Fruit fly (Drosophila melanogaster) whole organism, embryonic: ENCODE data around the gene CG9107.

Source experiments
- ATbp ChIP-seq: fragments of 200-800 bp; sonication (Bioruptor generic); optimal IDR thresholded peaks from 2 replicates; lab custom pipeline; 2017; ENCODE audit warnings: missing biosample characterization, mild to moderate bottlenecking, missing genetic modification characterization, missing genetic modification reagents
- Adf1 ChIP-seq: fragments of 200-800 bp; sonication (Bioruptor generic); IDR thresholded peaks from 2 replicates; pipeline ENCODE4 v1.3.6; 2022; ENCODE audit warnings: missing biosample characterization, missing genetic modification characterization
- Atf-2 ChIP-seq: fragments of 200-800 bp; sonication (Bioruptor generic); optimal IDR thresholded peaks from 2 replicates; lab custom pipeline; 2016; ENCODE audit warnings: missing biosample characterization, missing genetic modification characterization
- B-H1 ChIP-seq: fragments of 200-800 bp; sonication (Bioruptor generic); IDR thresholded peaks from 3 replicates; pipeline ENCODE4 v1.3.6; 2022; ENCODE audit warnings: missing biosample characterization, missing genetic modification characterization
- CG11398 ChIP-seq: fragments of 200-800 bp; sonication (Bioruptor generic); optimal IDR thresholded peaks from 2 replicates; lab custom pipeline; 2016; ENCODE audit warnings: missing biosample characterization, missing genetic modification characterization
- CG12104 ChIP-seq: fragments of 200-800 bp; sonication (Bioruptor generic); optimal IDR thresholded peaks from 3 replicates; lab custom pipeline; 2016; ENCODE audit warnings: missing biosample characterization, missing genetic modification characterization
- CG15514 ChIP-seq: fragments of 200-800 bp; sonication (Bioruptor generic); optimal IDR thresholded peaks from 3 replicates; lab custom pipeline; 2017; ENCODE audit warnings: missing biosample characterization, missing genetic modification characterization, mild to moderate bottlenecking, moderate library complexity, missing genetic modification reagents
- CG17186 ChIP-seq: fragments of 200-800 bp; sonication (Bioruptor generic); optimal IDR thresholded peaks from 3 replicates; lab custom pipeline; 2017; ENCODE audit warnings: missing biosample characterization, missing genetic modification reagents, missing genetic modification characterization
- CG17829 ChIP-seq: fragments of 200-800 bp; optimal IDR thresholded peaks from 2 replicates; lab custom pipeline; 2019; ENCODE audit warnings: missing biosample characterization, mild to moderate bottlenecking, missing genetic modification characterization, moderate library complexity
- CG1832 ChIP-seq: fragments of 200-800 bp; sonication (Bioruptor generic); optimal IDR thresholded peaks from 2 replicates; lab custom pipeline; 2017; ENCODE audit warnings: missing biosample characterization, mild to moderate bottlenecking, missing genetic modification characterization, inconsistent platforms
- CG18599 ChIP-seq: fragments of 200-800 bp; sonication (Bioruptor generic); optimal IDR thresholded peaks from 3 replicates; lab custom pipeline; 2017; ENCODE audit warnings: missing biosample characterization, missing genetic modification characterization, mild to moderate bottlenecking, moderate library complexity, missing genetic modification reagents
- CG18764 ChIP-seq: fragments of 200-800 bp; sonication (Bioruptor generic); optimal IDR thresholded peaks from 3 replicates; lab custom pipeline; 2016; ENCODE audit warnings: missing biosample characterization, missing genetic modification characterization
- CG2889 ChIP-seq: fragments of 200-800 bp; sonication (Bioruptor generic); IDR thresholded peaks from 3 replicates; pipeline ENCODE4 v1.3.6; 2022; ENCODE audit warnings: missing biosample characterization, missing genetic modification characterization
- CG30403 ChIP-seq: fragments of 200-800 bp; sonication (Bioruptor generic); optimal IDR thresholded peaks from 3 replicates; lab custom pipeline; 2016; ENCODE audit warnings: missing biosample characterization, missing genetic modification characterization
- CG32767 ChIP-seq: fragments of 200-800 bp; sonication (Bioruptor generic); IDR thresholded peaks from 2 replicates; pipeline ENCODE4 v1.3.6; 2022; ENCODE audit warnings: missing biosample characterization, missing genetic modification characterization
- CG33557 ChIP-seq: fragments of 200-800 bp; sonication (Bioruptor generic); optimal IDR thresholded peaks from 2 replicates; lab custom pipeline; 2019; ENCODE audit warnings: missing biosample characterization, mild to moderate bottlenecking, missing genetic modification characterization, moderate library complexity
- CG34422 ChIP-seq: fragments of 200-800 bp; sonication (Bioruptor generic); IDR thresholded peaks from 3 replicates; pipeline ENCODE4 v1.3.6; 2022; ENCODE audit warnings: missing biosample characterization, missing genetic modification characterization
- CG4617 ChIP-seq: fragments of 200-800 bp; sonication (Bioruptor generic); optimal IDR thresholded peaks from 3 replicates; lab custom pipeline; 2016; ENCODE audit warnings: missing biosample characterization, missing genetic modification characterization, borderline replicate concordance
- CG4820 ChIP-seq: fragments of 200-800 bp; sonication (Bioruptor generic); optimal IDR thresholded peaks from 3 replicates; lab custom pipeline; 2016; ENCODE audit warnings: missing biosample characterization, missing genetic modification characterization
- CG4854 ChIP-seq: fragments of 200-800 bp; sonication (Bioruptor generic); optimal IDR thresholded peaks from 2 replicates; lab custom pipeline; 2016; ENCODE audit warnings: missing biosample characterization, missing genetic modification characterization, inconsistent platforms
- CG7839 ChIP-seq: fragments of 200-800 bp; sonication (Bioruptor generic); optimal IDR thresholded peaks from 3 replicates; lab custom pipeline; 2018; ENCODE audit warnings: missing biosample characterization, mild to moderate bottlenecking, missing genetic modification characterization, moderate library complexity
- CG7987 ChIP-seq: fragments of 200-800 bp; sonication (Bioruptor generic); optimal IDR thresholded peaks from 2 replicates; lab custom pipeline; 2018; ENCODE audit warnings: missing biosample characterization, mild to moderate bottlenecking, missing genetic modification characterization, moderate library complexity
- CG8281 ChIP-seq: fragments of 200-800 bp; sonication (Bioruptor generic); optimal IDR thresholded peaks from 2 replicates; lab custom pipeline; 2018; ENCODE audit warnings: missing biosample characterization, mild to moderate bottlenecking, missing genetic modification characterization, moderate library complexity
- Dp ChIP-seq: fragments of 200-800 bp; sonication (Bioruptor generic); optimal IDR thresholded peaks from 2 replicates; lab custom pipeline; 2018; ENCODE audit warnings: missing biosample characterization, mild to moderate bottlenecking, missing genetic modification characterization, moderate library complexity
- E2f1 ChIP-seq: fragments of 200-800 bp; sonication (Bioruptor generic); IDR thresholded peaks from 2 replicates; pipeline ENCODE4 v1.3.6; 2022; ENCODE audit warnings: missing biosample characterization, missing genetic modification characterization
- Max ChIP-seq: fragments of 200-800 bp; sonication (Bioruptor generic); optimal IDR thresholded peaks from 2 replicates; lab custom pipeline; 2016; ENCODE audit warnings: missing biosample characterization, mild to moderate bottlenecking, missing genetic modification characterization
- Nf-YC ChIP-seq: fragments of 200-800 bp; optimal IDR thresholded peaks from 3 replicates; lab custom pipeline; 2019; ENCODE audit warnings: missing biosample characterization, mild to moderate bottlenecking, missing genetic modification characterization, moderate library complexity
- Pdp1 ChIP-seq, 2 experiments: fragments of 200-800 bp; sonication (Bioruptor generic); optimal IDR thresholded peaks; 3 replicates each; lab custom pipeline; 2016; ENCODE audit warnings: missing biosample characterization in 2 of 2, missing genetic modification characterization in 2 of 2, mild to moderate bottlenecking in 1 of 2, moderate library complexity in 1 of 2
- Rx ChIP-seq: fragments of 200-800 bp; sonication (Bioruptor generic); IDR thresholded peaks from 2 replicates; pipeline ENCODE4 v1.3.6; 2022; ENCODE audit warnings: missing biosample characterization, missing genetic modification characterization
- Stat92E ChIP-seq, 3 experiments: fragments of >200 bp in 2 of 3; fragments of 200-800 bp in 1 of 3; sonication (Bioruptor generic) in 1 of 3; optimal IDR thresholded peaks; 2 replicates each; lab custom pipeline; 2017 to 2019; ENCODE audit warnings: missing biosample characterization in 3 of 3, missing genetic modification characterization in 3 of 3, mild to moderate bottlenecking in 1 of 3, moderate library complexity in 1 of 3
- bcd ChIP-seq: fragments of 200-800 bp; sonication (Bioruptor generic); optimal IDR thresholded peaks from 2 replicates; lab custom pipeline; 2017; ENCODE audit warnings: missing biosample characterization, mild to moderate bottlenecking, missing genetic modification characterization
- cwo ChIP-seq: fragments of 200-800 bp; sonication (Bioruptor generic); optimal IDR thresholded peaks from 3 replicates; lab custom pipeline; 2017; ENCODE audit warnings: missing biosample characterization, missing genetic modification characterization, mild to moderate bottlenecking, moderate library complexity, missing genetic modification reagents
- disco-r ChIP-seq: fragments of 200-800 bp; sonication (Bioruptor generic); optimal IDR thresholded peaks from 2 replicates; lab custom pipeline; 2016; ENCODE audit warnings: missing biosample characterization, missing genetic modification characterization
- dpn ChIP-seq, 2 experiments: fragments of 200-800 bp; sonication (Bioruptor generic); optimal IDR thresholded peaks; 3 replicates each; lab custom pipeline; 2016; ENCODE audit warnings: missing biosample characterization in 2 of 2, missing genetic modification characterization in 2 of 2
- fd64A ChIP-seq: fragments of 200-800 bp; sonication (Bioruptor generic); optimal IDR thresholded peaks from 3 replicates; lab custom pipeline; 2018; ENCODE audit warnings: missing biosample characterization, mild to moderate bottlenecking, missing genetic modification characterization
- gsb ChIP-seq: fragments of 200-800 bp; sonication (Bioruptor generic); IDR thresholded peaks from 2 replicates; pipeline ENCODE4 v1.3.6; 2022; ENCODE audit warnings: missing biosample characterization, missing genetic modification characterization
- hbn ChIP-seq: fragments of 200-800 bp; sonication (Bioruptor generic); IDR thresholded peaks from 2 replicates; pipeline ENCODE4 v1.3.6; 2022; ENCODE audit warnings: missing biosample characterization, missing genetic modification characterization; ENCODE audit not compliant: partially characterized antibody
- ind ChIP-seq: fragments of 200-800 bp; sonication (Bioruptor generic); optimal IDR thresholded peaks from 3 replicates; lab custom pipeline; 2016; ENCODE audit warnings: missing biosample characterization, missing genetic modification characterization
- maf-S ChIP-seq: fragments of 200-800 bp; sonication (Bioruptor generic); optimal IDR thresholded peaks from 2 replicates; lab custom pipeline; 2016; ENCODE audit warnings: missing biosample characterization, missing genetic modification characterization
- nom ChIP-seq: fragments of 200-800 bp; sonication (Bioruptor generic); optimal IDR thresholded peaks from 2 replicates; lab custom pipeline; 2017; ENCODE audit warnings: missing biosample characterization, missing genetic modification characterization, mild to moderate bottlenecking, moderate library complexity, missing genetic modification reagents
- p53 ChIP-seq: fragments of 200-800 bp; sonication (Bioruptor generic); optimal IDR thresholded peaks from 2 replicates; lab custom pipeline; 2016; ENCODE audit warnings: missing biosample characterization, missing genetic modification characterization
- pho ChIP-seq: fragments of 200-800 bp; sonication (Bioruptor generic); optimal IDR thresholded peaks from 2 replicates; lab custom pipeline; 2016; ENCODE audit warnings: missing biosample characterization, missing genetic modification characterization
- pita ChIP-seq: fragments of 200-800 bp; sonication (Bioruptor generic); optimal IDR thresholded peaks from 2 replicates; lab custom pipeline; 2017; ENCODE audit warnings: missing biosample characterization, mild to moderate bottlenecking, missing genetic modification characterization
- seq ChIP-seq: fragments of 200-800 bp; sonication (Bioruptor generic); IDR thresholded peaks from 2 replicates; pipeline ENCODE4 v1.3.6; 2022; ENCODE audit warnings: missing biosample characterization, missing genetic modification characterization
- sisA ChIP-seq: fragments of 200-800 bp; sonication (Bioruptor generic); IDR thresholded peaks from 2 replicates; pipeline ENCODE4 v1.3.6; 2022; ENCODE audit warnings: missing biosample characterization, missing genetic modification characterization
- so ChIP-seq: fragments of 200-800 bp; sonication (Bioruptor generic); IDR thresholded peaks from 3 replicates; pipeline ENCODE4 v1.3.6; 2022; ENCODE audit warnings: missing biosample characterization, missing genetic modification characterization
- wdn ChIP-seq: fragments of 200-800 bp; sonication (Bioruptor generic); IDR thresholded peaks from 2 replicates; pipeline ENCODE4 v1.3.6; 2022; ENCODE audit warnings: missing biosample characterization, missing genetic modification characterization
- wek ChIP-seq: fragments of 200-800 bp; sonication (Bioruptor generic); optimal IDR thresholded peaks from 3 replicates; lab custom pipeline; 2018; ENCODE audit warnings: missing biosample characterization, mild to moderate bottlenecking, missing genetic modification characterization, moderate library complexity
- zfh2 ChIP-seq: fragments of 200-800 bp; sonication (Bioruptor generic); optimal IDR thresholded peaks from 2 replicates; lab custom pipeline; 2016; ENCODE audit warnings: missing biosample characterization, missing genetic modification characterization

The CG9107 gene

DNA sequence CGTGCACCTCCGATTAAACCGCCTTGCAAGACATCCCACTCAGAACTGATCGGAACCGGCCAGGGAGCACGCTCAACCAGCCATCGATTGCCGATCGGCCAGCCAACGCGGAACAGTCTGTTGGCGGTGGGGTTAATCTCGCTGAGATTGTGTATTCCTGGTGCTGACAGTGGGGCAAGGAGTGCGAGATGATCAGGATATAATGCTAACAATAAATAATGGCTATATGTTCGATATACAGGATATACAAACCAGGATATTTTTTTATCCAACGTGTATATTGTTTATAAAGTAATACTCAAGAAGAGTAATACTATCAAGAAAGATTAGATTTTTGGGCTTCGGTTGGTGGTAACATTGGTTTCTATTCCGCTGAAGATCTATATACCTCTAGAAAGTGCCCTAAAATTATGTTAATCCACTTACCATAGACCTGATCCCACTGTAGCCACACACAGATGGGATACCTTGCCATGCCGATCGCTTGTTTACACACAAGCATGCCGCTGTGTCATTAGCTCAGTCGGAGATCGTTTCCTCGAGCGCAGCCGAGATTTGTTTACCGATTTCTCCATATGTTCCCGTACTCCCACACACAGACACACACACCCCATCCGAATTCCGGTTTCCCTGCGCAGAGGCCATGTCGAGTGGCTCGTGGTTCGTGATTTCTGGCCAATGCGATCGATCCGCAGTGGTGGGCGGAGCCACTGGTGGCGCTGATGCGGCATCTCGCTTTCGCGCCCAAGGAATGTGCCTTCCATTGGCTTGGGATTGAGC, 4.8 kb downstream of the CG9107 start, which contains the start of gene H2.0 (continued):
- TF ChIP-seq so (GFP tag; lab: Robert Waterston, UW) (no peak), cwo (GFP tag; lab: Kevin White, UChicago) (no peak), nom (GFP tag; lab: Kevin White, UChicago) (no peak), Rx (GFP tag; lab: Robert Waterston, UW) (no peak), sisA (GFP tag; lab: Robert Waterston, UW) (no peak), CG17186 (GFP tag; lab: Kevin White, UChicago) (no peak), Max (GFP tag; lab: Kevin White, UChicago) (no peak), ATbp (GFP tag; lab: Kevin White, UChicago) (peak; percentile 21), CG8281 (tag; lab: Kevin White, UChicago) (no peak), CG4820 (peak; percentile 30), maf-S (no peak), Pdp1 (GFP tag; optimal IDR thresholded peaks at IDR 0.05; lab: Kevin White, UChicago) (no peak), CG17829 (tag; lab: Kevin White, UChicago) (peak; percentile 52), fd64A (GFP tag; lab: Kevin White, UChicago) (peak; percentile 22), Atf-2 (GFP tag; lab: Kevin White, UChicago) (peak; percentile 25), bcd (GFP tag; lab: Kevin White, UChicago) (peak; percentile 19), dpn (GFP tag; optimal IDR thresholded peaks at IDR 0.05; lab: Kevin White, UChicago) (peak in 1 of 2 experiments; percentile 23), disco-r (GFP tag; lab: Kevin White, UChicago) (peak; percentile 4), CG18599 (GFP tag; lab: Kevin White, UChicago) (no peak), CG18764 (no peak), Stat92E (GFP tag; optimal IDR thresholded peaks at IDR 0.05; lab: Kevin White, UChicago) (no peak), Nf-YC (tag; lab: Kevin White, UChicago) (peak; percentile 97), CG30403 (GFP tag; lab: Kevin White, UChicago) (peak; percentile 42), B-H1 (GFP tag; lab: Robert Waterston, UW) (no peak), p53 (GFP tag; lab: Kevin White, UChicago) (no peak), gsb (GFP tag; lab: Robert Waterston, UW) (no peak), CG7839 (tag; lab: Kevin White, UChicago) (peak; percentile 45), CG4854 (GFP tag; lab: Kevin White, UChicago) (no peak), CG33557 (GFP tag; lab: Kevin White, UChicago) (peak; percentile 31), zfh2 (GFP tag; lab: Kevin White, UChicago) (no peak), hbn (GFP tag; lab: Robert Waterston, UW) (no peak), wdn (GFP tag; lab: Robert Waterston, UW) (no peak), wek (no peak), Adf1 (GFP tag; lab: Robert Waterston, UW) (no peak), seq (GFP tag; lab: Robert Waterston, UW) (no peak), CG4617 (GFP tag; lab: Kevin White, UChicago) (no peak), CG32767 (no peak), ind (GFP tag; lab: Kevin White, UChicago) (no peak), CG15514 (GFP tag; lab: Kevin White, UChicago) (no peak), E2f1 (GFP tag; lab: Robert Waterston, UW) (no peak), CG11398 (no peak), Dp (no peak), CG1832 (GFP tag; lab: Kevin White, UChicago) (peak; percentile 50), pita (GFP tag; lab: Kevin White, UChicago) (no peak), CG7987 (GFP tag; lab: Kevin White, UChicago) (no peak), CG34422 (no peak), CG2889 (GFP tag; lab: Robert Waterston, UW) (no peak), CG12104 (GFP tag; lab: Kevin White, UChicago) (no peak), pho (GFP tag; lab: Kevin White, UChicago) (no peak)
